Fruit fly (Drosophila melanogaster): ENCODE measurements around the gene Hmu.

The Hmu gene

dm6 chr3R:27253136-27253920 is 35.2 kb upstream of the Hmu start, which contains the start of gene pll (continued):
- no peak for TF ChIP-seq CG2875 (GFP tag; optimal IDR thresholded peaks at IDR 0.05)
- TF ChIP-seq pita (GFP tag; optimal IDR thresholded peaks at IDR 0.05): no peak
- peak; percentile 76 for TF ChIP-seq ERR (GFP tag; optimal IDR thresholded peaks at IDR 0.05)
- TF ChIP-seq Atf3 (GFP tag; optimal IDR thresholded peaks at IDR 0.05): peak; percentile 5
- peak; percentile 84 for TF ChIP-seq phol (tag; optimal IDR thresholded peaks at IDR 0.05)
- peak; percentile 71 for TF ChIP-seq Six4 (GFP tag; optimal IDR thresholded peaks at IDR 0.05)
- TF ChIP-seq ssp (GFP tag; IDR thresholded peaks at IDR 0.05): peak; percentile 82
- TF ChIP-seq CHES-1-like (GFP tag; optimal IDR thresholded peaks at IDR 0.05): peak; percentile 66
- TF ChIP-seq D19B (GFP tag; optimal IDR thresholded peaks at IDR 0.05): no peak
- no peak for TF ChIP-seq yki (optimal IDR thresholded peaks at IDR 0.05)
- no peak for TF ChIP-seq CG15011 (GFP tag; optimal IDR thresholded peaks at IDR 0.05)
- no peak for TF ChIP-seq toy (GFP tag; IDR thresholded peaks at IDR 0.05)
- peak; percentile 70 for TF ChIP-seq klu (GFP tag; IDR thresholded peaks at IDR 0.05)
- no peak for TF ChIP-seq eve (GFP tag; optimal IDR thresholded peaks at IDR 0.05)
- TF ChIP-seq CG3838 (GFP tag; optimal IDR thresholded peaks at IDR 0.05): peak; percentile 53
- peak; percentile 48 for TF ChIP-seq CG30431 (GFP tag; optimal IDR thresholded peaks at IDR 0.05)
- TF ChIP-seq CG1529 (GFP tag; optimal IDR thresholded peaks at IDR 0.05): no peak
- peak; percentile 89 for TF ChIP-seq Ptx1 (GFP tag; IDR thresholded peaks at IDR 0.05)
- TF ChIP-seq Kr (GFP tag; optimal IDR thresholded peaks at IDR 0.05): no peak
- TF ChIP-seq Lhr (GFP tag; optimal IDR thresholded peaks at IDR 0.05): peak; percentile 88
- peak; percentile 60; the same call in 1 of the 2 replicates for TF ChIP-seq CG43689 (GFP tag; IDR thresholded peaks at IDR 0.05)
- TF ChIP-seq pros (GFP tag; optimal IDR thresholded peaks at IDR 0.05): no peak
- peak; percentile 73 for TF ChIP-seq CG10959 (GFP tag; IDR thresholded peaks at IDR 0.05)
- peak; percentile 65 for TF ChIP-seq dati (GFP tag; IDR thresholded peaks at IDR 0.05)
- TF ChIP-seq psq (GFP tag; optimal IDR thresholded peaks at IDR 0.05): peak; percentile 37
- peak; percentile 74 for TF ChIP-seq E2f2 (GFP tag; IDR thresholded peaks at IDR 0.05)
- TF ChIP-seq CG7786 (GFP tag; optimal IDR thresholded peaks at IDR 0.05): peak; percentile 57
- no peak for TF ChIP-seq nom (GFP tag; optimal IDR thresholded peaks at IDR 0.05)
- TF ChIP-seq gem (tag; optimal IDR thresholded peaks at IDR 0.05): no peak
- peak; percentile 62; the same call in 1 of the 2 replicates for TF ChIP-seq dimm (GFP tag; IDR thresholded peaks at IDR 0.05)
- peak; percentile 36 for TF ChIP-seq pnt (GFP tag; optimal IDR thresholded peaks at IDR 0.05)
- TF ChIP-seq hbn (GFP tag; IDR thresholded peaks at IDR 0.05; ENCODE audit: partially characterized antibody): peak; percentile 44; the same call in 1 of the 2 replicates
- peak; percentile 93 for TF ChIP-seq Rfx (GFP tag; IDR thresholded peaks at IDR 0.05)
- peak; percentile 85 for TF ChIP-seq az2 (GFP tag; optimal IDR thresholded peaks at IDR 0.05)
- TF ChIP-seq emc (GFP tag; optimal IDR thresholded peaks at IDR 0.05): peak; percentile 55
- peak; percentile 85 for TF ChIP-seq Sox102F (GFP tag; optimal IDR thresholded peaks at IDR 0.05)
- TF ChIP-seq CG7928 (GFP tag; optimal IDR thresholded peaks at IDR 0.05): peak; percentile 35
- TF ChIP-seq CG17361 (GFP tag; IDR thresholded peaks at IDR 0.05): no peak; the same call in none of the 3 replicates
- peak; percentile 46; the same call in 1 of the 2 replicates for TF ChIP-seq Ravus (GFP tag; IDR thresholded peaks at IDR 0.05)
- TF ChIP-seq gcm2 (GFP tag; optimal IDR thresholded peaks at IDR 0.05): peak; percentile 54
- TF ChIP-seq crc (GFP tag; optimal IDR thresholded peaks at IDR 0.05): peak; percentile 64
- peak; percentile 68 for TF ChIP-seq CG14050 (GFP tag; IDR thresholded peaks at IDR 0.05)
- TF ChIP-seq fd64A (GFP tag; optimal IDR thresholded peaks at IDR 0.05): no peak
- peak; percentile 35 for TF ChIP-seq CG12236 (GFP tag; optimal IDR thresholded peaks at IDR 0.05)
- TF ChIP-seq Hey (tag; optimal IDR thresholded peaks at IDR 0.05): no peak
- TF ChIP-seq NC2β (GFP tag; optimal IDR thresholded peaks at IDR 0.05): peak; percentile 53
- no peak for TF ChIP-seq nau (GFP tag; optimal IDR thresholded peaks at IDR 0.05)
- peak; percentile 87 for TF ChIP-seq dysf (GFP tag; IDR thresholded peaks at IDR 0.05)
- peak; percentile 65 for TF ChIP-seq kay (GFP tag; optimal IDR thresholded peaks at IDR 0.05)
- TF ChIP-seq pum (GFP tag; optimal IDR thresholded peaks at IDR 0.05): peak; percentile 58
- TF ChIP-seq CG14965 (GFP tag; optimal IDR thresholded peaks at IDR 0.05; ENCODE audit: borderline replicate concordance): no peak

Measured in whole organism, embryonic.